Worm (Caenorhabditis elegans): ENCODE data around the gene T26G10.1.
"Not testable (repeated sequence)": the region's sequence is repeated elsewhere in the genome, so short reads cannot be mapped to it uniquely, and the experiment has no call there.

DNA sequence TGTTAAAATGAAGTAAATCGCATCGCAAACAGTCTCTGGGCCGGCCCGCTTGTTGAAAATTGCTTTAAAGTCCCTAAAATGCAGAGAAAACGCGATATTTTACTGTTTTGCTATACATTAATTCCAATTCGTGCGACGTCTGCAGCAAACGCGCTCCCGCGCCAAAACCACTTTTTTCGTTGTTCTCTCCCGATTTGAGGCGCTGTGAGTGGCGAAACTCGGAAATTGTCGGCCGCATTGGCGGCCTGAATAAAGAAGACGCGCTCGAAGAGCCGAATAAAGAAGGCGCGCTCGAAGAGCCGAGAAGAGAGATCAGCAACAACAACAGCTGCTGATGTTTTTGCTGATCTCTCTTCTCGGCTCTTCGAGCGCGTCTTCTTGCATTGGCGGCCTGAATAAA, 1.9 kb upstream of the T26G10.1 start:
- TF ChIP-seq ztf-4, nhr-25, aly-2, lin-11, nhr-11, unc-39, crh-2, ZK546.5 (tag; optimal IDR thresholded peaks at IDR 0.05): not testable (repeated sequence)
